Worm (Caenorhabditis elegans): Measurements from ENCODE around the gene Y47D3A.14.

The Y47D3A.14 gene

DNA sequence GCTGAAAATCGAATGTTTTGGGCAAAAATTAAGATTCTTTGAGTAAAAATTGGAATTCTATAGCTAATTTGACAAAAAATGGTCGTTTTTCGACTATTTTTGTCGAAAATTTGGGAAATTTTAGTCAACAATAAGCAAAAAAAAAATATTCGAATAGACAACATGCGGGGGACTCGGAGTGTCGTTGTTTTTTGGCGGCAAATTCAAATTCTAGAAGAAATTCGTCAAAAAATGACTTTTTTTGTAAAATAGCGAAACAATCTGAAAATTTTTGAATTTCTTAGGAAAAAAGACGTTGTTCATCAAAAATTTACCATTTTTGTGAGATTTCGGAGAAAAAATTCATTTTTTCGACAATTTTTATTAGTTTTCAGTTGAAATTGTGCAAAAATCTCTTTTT, 47.0 kb upstream of the Y47D3A.14 start:
- no peak for TF ChIP-seq pha-4 (tag; optimal IDR thresholded peaks at IDR 0.05)
- no peak for TF ChIP-seq fkh-3 (tag; optimal IDR thresholded peaks at IDR 0.05)
- TF ChIP-seq D2030.7 (GFP tag; IDR thresholded peaks at IDR 0.05) = no peak
- no peak for TF ChIP-seq tbx-9 (tag; optimal IDR thresholded peaks at IDR 0.05; ENCODE audit: borderline replicate concordance)
- no peak for TF ChIP-seq ceh-40 (GFP tag; IDR thresholded peaks at IDR 0.05)
- no peak for TF ChIP-seq pbrm-1 (GFP tag; IDR thresholded peaks at IDR 0.05)
- no peak for TF ChIP-seq attf-6 (GFP tag; IDR thresholded peaks at IDR 0.05)
- no peak for TF ChIP-seq F49E8.2 (tag; optimal IDR thresholded peaks at IDR 0.05; ENCODE audit: insufficient read depth)
- no peak for TF ChIP-seq F57A8.1 (GFP tag; optimal IDR thresholded peaks at IDR 0.05)
- no peak for TF ChIP-seq C17E4.6 (GFP tag; IDR thresholded peaks at IDR 0.05)
- TF ChIP-seq Y53F4B.3 (GFP tag; IDR thresholded peaks at IDR 0.05) = no peak
- TF ChIP-seq let-526 (GFP tag; IDR thresholded peaks at IDR 0.05) = no peak
- TF ChIP-seq cebp-2 (GFP tag; IDR thresholded peaks at IDR 0.05) = no peak
- TF ChIP-seq aptf-2 (GFP tag; conservative IDR thresholded peaks at IDR 0.05) = no peak
- TF ChIP-seq xnd-1 (tag; optimal IDR thresholded peaks at IDR 0.05) = no peak
- no peak for TF ChIP-seq madf-10 (tag; optimal IDR thresholded peaks at IDR 0.05)
- no peak for TF ChIP-seq B0336.3 (GFP tag; IDR thresholded peaks at IDR 0.05)

DNA sequence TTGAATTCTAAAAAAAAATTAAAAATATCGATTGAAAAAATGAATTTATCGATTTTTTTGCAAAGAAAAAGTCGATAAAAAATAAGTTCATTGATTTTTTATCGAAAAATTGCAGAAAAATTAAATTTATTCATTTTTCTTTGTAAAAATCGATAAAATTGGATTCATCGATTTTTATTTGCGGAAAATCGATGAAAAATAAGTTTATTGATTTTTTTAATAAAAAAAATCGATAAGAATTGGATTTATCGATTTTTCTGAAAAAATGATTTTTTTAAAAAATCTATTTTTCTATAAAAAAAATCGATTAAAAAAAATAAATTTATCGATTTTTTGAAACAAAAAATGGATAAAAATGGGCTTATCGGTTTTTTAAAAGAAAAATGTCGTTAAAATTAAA, 43.3 kb upstream of the Y47D3A.14 start:
- TF ChIP-seq F57A8.1 (GFP tag; optimal IDR thresholded peaks at IDR 0.05) = no peak
- no peak for TF ChIP-seq bed-2 (GFP tag; IDR thresholded peaks at IDR 0.05)
- no peak for TF ChIP-seq chd-7 (tag; optimal IDR thresholded peaks at IDR 0.05)
- TF ChIP-seq T07F8.4 (tag; optimal IDR thresholded peaks at IDR 0.05) = no peak
- TF ChIP-seq him-1 (tag; optimal IDR thresholded peaks at IDR 0.05) = no peak
- no peak for TF ChIP-seq F33H1.4 (GFP tag; IDR thresholded peaks at IDR 0.05)
- TF ChIP-seq mes-4 (tag; optimal IDR thresholded peaks at IDR 0.05) = no peak
- no peak for TF ChIP-seq Y67H2A.10 (GFP tag; conservative IDR thresholded peaks at IDR 0.05)
- TF ChIP-seq C06A6.2 (GFP tag; conservative IDR thresholded peaks at IDR 0.05) = no peak
- no peak for TF ChIP-seq let-607 (tag; optimal IDR thresholded peaks at IDR 0.05)
- no peak for TF ChIP-seq aptf-3 (GFP tag; IDR thresholded peaks at IDR 0.05)
- TF ChIP-seq ccch-3 (GFP tag; optimal IDR thresholded peaks at IDR 0.05) = no peak
- no peak for TF ChIP-seq egl-44 (GFP tag; IDR thresholded peaks at IDR 0.05)
- no peak for TF ChIP-seq ztf-6 (GFP tag; IDR thresholded peaks at IDR 0.05)
- no peak for TF ChIP-seq dpl-1 (GFP tag; optimal IDR thresholded peaks at IDR 0.05)

DNA sequence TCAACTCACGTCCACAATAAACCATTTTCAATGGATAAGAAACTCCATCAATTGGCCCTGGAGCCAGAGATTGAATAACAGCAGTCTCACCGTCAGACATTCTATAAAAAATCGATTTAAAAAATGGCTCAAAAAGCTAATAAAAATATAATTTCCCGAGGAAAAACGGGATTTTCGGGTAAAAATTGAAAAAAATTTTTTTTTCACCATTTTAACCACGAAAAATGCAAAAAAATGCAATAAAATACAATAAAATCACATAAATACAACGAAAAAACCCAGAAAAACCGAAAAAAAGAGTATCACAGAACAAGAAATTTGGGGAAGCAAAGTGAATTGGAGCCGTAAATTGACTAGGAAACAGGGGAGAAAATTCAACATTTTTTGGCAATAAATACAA, 42.1 kb upstream of the Y47D3A.14 start, which contains the start of gene Y47D3A.21:
Y47D3A.21 (minus strand) TSS at position 101 of the 400 bp plus-strand sequence.
- TF ChIP-seq akir-1 (GFP tag; optimal IDR thresholded peaks at IDR 0.05) (no peak), Y56A3A.18 (GFP tag; IDR thresholded peaks at IDR 0.05) (no peak), C17E4.6 (GFP tag; IDR thresholded peaks at IDR 0.05) (no peak), B0336.3 (GFP tag; IDR thresholded peaks at IDR 0.05) (no peak), nhr-120 (GFP tag; IDR thresholded peaks at IDR 0.05) (no peak), sptf-2 (GFP tag; optimal IDR thresholded peaks at IDR 0.05) (no peak), dpl-1 (GFP tag; optimal IDR thresholded peaks at IDR 0.05) (no peak), F52B5.7 (tag; optimal IDR thresholded peaks at IDR 0.05) (no peak), madf-10 (tag; optimal IDR thresholded peaks at IDR 0.05) (no peak), let-526 (GFP tag; IDR thresholded peaks at IDR 0.05) (no peak)

Data from whole organism, young adult.